Fruit fly (Drosophila melanogaster) whole organism, embryonic: ENCODE measurements around the gene Srg3.

Experiments used
- Antp ChIP-seq: fragments of 200-800 bp; sonication (Bioruptor generic); optimal IDR thresholded peaks from 3 replicates; lab custom pipeline; 2016; ENCODE audit warnings: missing biosample characterization, missing genetic modification characterization
- Asciz ChIP-seq: fragments of 200-800 bp; sonication (Bioruptor generic); optimal IDR thresholded peaks from 2 replicates; lab custom pipeline; 2017; ENCODE audit warnings: missing biosample characterization, mild to moderate bottlenecking, missing genetic modification characterization, missing genetic modification reagents
- B-H1 ChIP-seq: fragments of 200-800 bp; sonication (Bioruptor generic); IDR thresholded peaks from 3 replicates; pipeline ENCODE4 v1.3.6; 2022; ENCODE audit warnings: missing biosample characterization, missing genetic modification characterization
- Bdp1 ChIP-seq: fragments of 200-800 bp; sonication (Bioruptor generic); optimal IDR thresholded peaks from 3 replicates; lab custom pipeline; 2016; ENCODE audit warnings: missing biosample characterization, missing genetic modification characterization
- CG10462 ChIP-seq: fragments of 200-800 bp; sonication (Bioruptor generic); optimal IDR thresholded peaks from 2 replicates; lab custom pipeline; 2016; ENCODE audit warnings: missing biosample characterization, missing genetic modification characterization
- CG10979 ChIP-seq: fragments of 200-800 bp; sonication (Bioruptor generic); optimal IDR thresholded peaks from 2 replicates; lab custom pipeline; 2018; ENCODE audit warnings: missing biosample characterization, mild to moderate bottlenecking, missing genetic modification characterization, moderate library complexity
- CG11504 ChIP-seq: fragments of 200-800 bp; sonication (Bioruptor generic); optimal IDR thresholded peaks from 3 replicates; lab custom pipeline; 2019; ENCODE audit warnings: missing biosample characterization, mild to moderate bottlenecking, missing genetic modification characterization, moderate library complexity
- CG12391 ChIP-seq: fragments of 200-800 bp; sonication (Bioruptor generic); optimal IDR thresholded peaks from 3 replicates; lab custom pipeline; 2018; ENCODE audit warnings: missing biosample characterization, mild to moderate bottlenecking, missing genetic modification characterization, moderate library complexity
- CG12942 ChIP-seq: fragments of 200-800 bp; sonication (Bioruptor generic); optimal IDR thresholded peaks from 3 replicates; lab custom pipeline; 2016; ENCODE audit warnings: missing biosample characterization, missing genetic modification characterization
- CG18599 ChIP-seq: fragments of 200-800 bp; sonication (Bioruptor generic); optimal IDR thresholded peaks from 3 replicates; lab custom pipeline; 2017; ENCODE audit warnings: missing biosample characterization, missing genetic modification characterization, mild to moderate bottlenecking, moderate library complexity, missing genetic modification reagents
- CG30020 ChIP-seq: fragments of 200-800 bp; optimal IDR thresholded peaks from 2 replicates; lab custom pipeline; 2019; ENCODE audit warnings: missing biosample characterization, mild to moderate bottlenecking, missing genetic modification characterization, moderate library complexity
- CG3163 ChIP-seq: fragments of 200-800 bp; sonication (Bioruptor generic); optimal IDR thresholded peaks from 3 replicates; lab custom pipeline; 2016; ENCODE audit warnings: missing biosample characterization, missing genetic modification characterization
- CG32767 ChIP-seq: fragments of 200-800 bp; sonication (Bioruptor generic); IDR thresholded peaks from 2 replicates; pipeline ENCODE4 v1.3.6; 2022; ENCODE audit warnings: missing biosample characterization, missing genetic modification characterization
- CG4730 ChIP-seq: fragments of 200-800 bp; sonication (Bioruptor generic); IDR thresholded peaks from 2 replicates; pipeline ENCODE4 v1.3.6; 2022; ENCODE audit warnings: missing biosample characterization, missing genetic modification characterization
- CG5245 ChIP-seq: fragments of 200-800 bp; sonication (Bioruptor generic); optimal IDR thresholded peaks from 3 replicates; lab custom pipeline; 2016; ENCODE audit warnings: missing biosample characterization, missing genetic modification characterization
- CG6765 ChIP-seq: fragments of 200-800 bp; sonication (Bioruptor generic); optimal IDR thresholded peaks from 3 replicates; lab custom pipeline; 2017; ENCODE audit warnings: missing biosample characterization, mild to moderate bottlenecking, missing genetic modification characterization
- CG6854 ChIP-seq: fragments of 200-800 bp; sonication (Bioruptor generic); optimal IDR thresholded peaks from 3 replicates; lab custom pipeline; 2017; ENCODE audit warnings: missing biosample characterization, mild to moderate bottlenecking, missing genetic modification characterization
- CG7556 ChIP-seq: fragments of 200-800 bp; sonication (Bioruptor generic); optimal IDR thresholded peaks from 2 replicates; lab custom pipeline; 2017; ENCODE audit warnings: missing biosample characterization, mild to moderate bottlenecking, missing genetic modification characterization
- Dfd ChIP-seq, 2 experiments: fragments of >200 bp; optimal IDR thresholded peaks; 2 replicates each; lab custom pipeline; 2017; ENCODE audit warnings: missing biosample characterization in 2 of 2, missing genetic modification characterization in 2 of 2
- Dip3 ChIP-seq: fragments of 200-800 bp; sonication (Bioruptor generic); optimal IDR thresholded peaks from 3 replicates; lab custom pipeline; 2016; ENCODE audit warnings: missing biosample characterization, missing genetic modification characterization
- Dp ChIP-seq: fragments of 200-800 bp; sonication (Bioruptor generic); optimal IDR thresholded peaks from 2 replicates; lab custom pipeline; 2018; ENCODE audit warnings: missing biosample characterization, mild to moderate bottlenecking, missing genetic modification characterization, moderate library complexity
- Drgx ChIP-seq: fragments of 200-800 bp; sonication (Bioruptor generic); IDR thresholded peaks from 2 replicates; pipeline ENCODE4 v1.3.6; 2022; ENCODE audit warnings: missing biosample characterization, missing genetic modification characterization
- Elba2 ChIP-seq: fragments of 200-800 bp; sonication (Bioruptor generic); optimal IDR thresholded peaks from 3 replicates; lab custom pipeline; 2016; ENCODE audit warnings: missing biosample characterization, missing genetic modification characterization
- Ets97D ChIP-seq: fragments of 200-800 bp; sonication (Bioruptor generic); optimal IDR thresholded peaks from 3 replicates; lab custom pipeline; 2016; ENCODE audit warnings: missing biosample characterization, missing genetic modification characterization
- Gug ChIP-seq: fragments of 200-800 bp; sonication (Bioruptor generic); IDR thresholded peaks from 4 replicates; pipeline ENCODE4 v1.3.6; 2022; ENCODE audit warnings: missing biosample characterization, missing genetic modification characterization
- Myb ChIP-seq: fragments of 200-800 bp; sonication (Bioruptor generic); optimal IDR thresholded peaks from 2 replicates; lab custom pipeline; 2016; ENCODE audit warnings: missing biosample characterization, missing genetic modification characterization
- NK7.1 ChIP-seq: fragments of 200-800 bp; sonication (Bioruptor generic); optimal IDR thresholded peaks from 3 replicates; lab custom pipeline; 2016; ENCODE audit warnings: missing biosample characterization, missing genetic modification characterization
- Stat92E ChIP-seq, 3 experiments: fragments of >200 bp in 2 of 3; fragments of 200-800 bp in 1 of 3; sonication (Bioruptor generic) in 1 of 3; optimal IDR thresholded peaks; 2 replicates each; lab custom pipeline; 2017 to 2019; ENCODE audit warnings: missing biosample characterization in 3 of 3, missing genetic modification characterization in 3 of 3, mild to moderate bottlenecking in 1 of 3, moderate library complexity in 1 of 3
- Xrp1 ChIP-seq: fragments of 200-800 bp; sonication (Bioruptor generic); IDR thresholded peaks from 2 replicates; pipeline ENCODE4 v1.3.6; 2022; ENCODE audit warnings: missing biosample characterization, missing genetic modification characterization
- al ChIP-seq: fragments of 200-800 bp; sonication (Bioruptor generic); IDR thresholded peaks from 2 replicates; pipeline ENCODE4 v1.3.6; 2022; ENCODE audit warnings: missing biosample characterization, missing genetic modification characterization
- cg ChIP-seq: fragments of 200-800 bp; sonication (Bioruptor generic); optimal IDR thresholded peaks from 3 replicates; lab custom pipeline; 2019; ENCODE audit warnings: missing biosample characterization, mild to moderate bottlenecking, missing genetic modification characterization, moderate library complexity
- chinmo ChIP-seq: fragments of 200-800 bp; sonication (Bioruptor generic); IDR thresholded peaks from 4 replicates; pipeline ENCODE4 v1.3.6; 2022; ENCODE audit warnings: missing biosample characterization, missing genetic modification characterization; ENCODE audit not compliant: partially characterized antibody
- dimm ChIP-seq: fragments of 200-800 bp; sonication (Bioruptor generic); IDR thresholded peaks from 2 replicates; pipeline ENCODE4 v1.3.6; 2022; ENCODE audit warnings: missing biosample characterization, missing genetic modification characterization
- ewg ChIP-seq: fragments of 200-800 bp; sonication (Bioruptor generic); optimal IDR thresholded peaks from 3 replicates; lab custom pipeline; 2017; ENCODE audit warnings: mild to moderate bottlenecking, missing biosample characterization, missing genetic modification reagents, missing genetic modification characterization
- gsb ChIP-seq: fragments of 200-800 bp; sonication (Bioruptor generic); IDR thresholded peaks from 2 replicates; pipeline ENCODE4 v1.3.6; 2022; ENCODE audit warnings: missing biosample characterization, missing genetic modification characterization
- hbn ChIP-seq: fragments of 200-800 bp; sonication (Bioruptor generic); IDR thresholded peaks from 2 replicates; pipeline ENCODE4 v1.3.6; 2022; ENCODE audit warnings: missing biosample characterization, missing genetic modification characterization; ENCODE audit not compliant: partially characterized antibody
- kni ChIP-seq: fragments of 200-800 bp; sonication (Bioruptor generic); optimal IDR thresholded peaks from 3 replicates; lab custom pipeline; 2017; ENCODE audit warnings: mild to moderate bottlenecking, missing biosample characterization, missing genetic modification reagents, missing genetic modification characterization
- lola ChIP-seq, 3 experiments: fragments of >200 bp in 2 of 3; fragments of 200-800 bp in 1 of 3; sonication (Bioruptor generic) in 1 of 3; optimal IDR thresholded peaks; 2 replicates each; lab custom pipeline; 2017 to 2019; ENCODE audit warnings: missing biosample characterization in 3 of 3, missing genetic modification characterization in 3 of 3, mild to moderate bottlenecking in 1 of 3, moderate library complexity in 1 of 3
- lov ChIP-seq, 2 experiments: fragments of 200-800 bp in 1 of 2; fragments of >200 bp in 1 of 2; sonication (Bioruptor generic) in 1 of 2; IDR thresholded peaks in 1 of 2; optimal IDR thresholded peaks in 1 of 2; 2 replicates in 1 of 2; 3 replicates in 1 of 2; pipeline versions ENCODE4 v1.3.6 to Lab custom; 2017 to 2022; ENCODE audit warnings: missing biosample characterization in 1 of 2, missing genetic modification characterization in 1 of 2
- nerfin-1 ChIP-seq: fragments of 200-800 bp; sonication (Bioruptor generic); optimal IDR thresholded peaks from 3 replicates; lab custom pipeline; 2019; ENCODE audit warnings: missing biosample characterization, mild to moderate bottlenecking, missing genetic modification characterization, moderate library complexity
- nom ChIP-seq: fragments of 200-800 bp; sonication (Bioruptor generic); optimal IDR thresholded peaks from 2 replicates; lab custom pipeline; 2017; ENCODE audit warnings: missing biosample characterization, missing genetic modification characterization, mild to moderate bottlenecking, moderate library complexity, missing genetic modification reagents
- pfk ChIP-seq: fragments of 200-800 bp; sonication (Bioruptor generic); optimal IDR thresholded peaks from 2 replicates; lab custom pipeline; 2018; ENCODE audit warnings: missing biosample characterization, mild to moderate bottlenecking, missing genetic modification characterization, moderate library complexity
- prd ChIP-seq, 3 experiments: fragments of >200 bp in 2 of 3; fragments of 200-800 bp in 1 of 3; sonication (Bioruptor generic) in 1 of 3; optimal IDR thresholded peaks in 2 of 3; IDR thresholded peaks in 1 of 3; 2 replicates in 2 of 3; 3 replicates in 1 of 3; pipeline versions ENCODE4 v1.3.6 to Lab custom; 2017 to 2022; ENCODE audit warnings: missing biosample characterization in 1 of 3, missing genetic modification characterization in 1 of 3
- tio ChIP-seq: fragments of 200-800 bp; sonication (Bioruptor generic); optimal IDR thresholded peaks from 2 replicates; lab custom pipeline; 2017; ENCODE audit warnings: missing biosample characterization, missing genetic modification characterization, inconsistent platforms
- tna ChIP-seq: fragments of 200-800 bp; sonication (Bioruptor generic); IDR thresholded peaks from 2 replicates; pipeline ENCODE4 v1.3.6; 2022; ENCODE audit warnings: missing biosample characterization, missing genetic modification characterization; ENCODE audit not compliant: partially characterized antibody
- trh ChIP-seq: fragments of 200-800 bp; sonication (Bioruptor generic); optimal IDR thresholded peaks from 2 replicates; lab custom pipeline; 2016; ENCODE audit warnings: missing biosample characterization, missing genetic modification characterization
- vfl ChIP-seq: fragments of 200-800 bp; sonication (Bioruptor generic); optimal IDR thresholded peaks from 2 replicates; lab custom pipeline; 2016; ENCODE audit warnings: missing biosample characterization, missing genetic modification characterization

The Srg3 gene

DNA sequence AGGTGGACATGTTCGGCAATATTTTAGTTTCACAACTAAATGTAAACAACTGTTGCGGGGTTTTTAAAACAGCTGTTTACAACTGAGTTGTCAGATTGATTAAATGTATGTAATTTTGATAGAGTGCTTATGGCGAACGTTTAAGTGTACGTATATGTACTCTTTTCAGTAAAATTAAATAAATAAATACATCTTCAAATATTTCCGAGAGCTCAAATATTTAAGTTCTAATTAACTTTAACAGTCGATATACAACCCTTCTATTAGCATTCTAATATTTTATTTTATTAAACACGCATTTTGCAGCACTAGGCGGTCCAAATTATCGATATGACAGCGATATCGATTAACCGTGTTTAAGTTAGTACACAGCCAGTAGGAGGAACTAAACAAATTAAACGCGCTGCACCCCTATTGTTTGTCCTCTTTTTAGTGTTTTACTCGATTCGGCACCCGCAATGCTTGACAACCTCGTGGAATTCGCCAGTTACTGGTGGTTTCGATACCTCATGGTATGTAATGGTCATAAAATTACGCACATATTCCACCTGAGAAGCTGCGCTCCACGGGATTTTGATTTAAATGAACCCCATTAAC lies 8.6 kb downstream of the Srg3 start, which contains the start of the genes CG3448 and ghi (continued):
- TF ChIP-seq CG12391 (tag; lab: Kevin White, UChicago) (peak; percentile 57), CG30020 (tag; lab: Kevin White, UChicago) (peak; percentile 41), Ets97D (GFP tag; lab: Kevin White, UChicago) (peak; percentile 63), prd (optimal IDR thresholded peaks at IDR 0.05; lab: Kevin White, UChicago) (no peak), prd (GFP tag; IDR thresholded peaks at IDR 0.05; lab: Robert Waterston, UW) (peak; percentile 58; the same call in 2 of the 3 replicates), gsb (GFP tag; lab: Robert Waterston, UW) (no peak), ewg (peak; percentile 28), nom (GFP tag; lab: Kevin White, UChicago) (peak; percentile 46), vfl (GFP tag; lab: Kevin White, UChicago) (peak; percentile 14), kni (GFP tag; lab: Kevin White, UChicago) (peak; percentile 75), Dfd (GFP tag; optimal IDR thresholded peaks at IDR 0.05; lab: Kevin White, UChicago) (no peak), CG4730 (GFP tag; lab: Robert Waterston, UW) (0 out of 2 replicates have a peak, but pooled peaks have one; percentile 41), CG7556 (GFP tag; lab: Kevin White, UChicago) (peak; percentile 62), Dp (GFP tag; lab: Kevin White, UChicago) (peak; percentile 61), Xrp1 (GFP tag; lab: Robert Waterston, UW) (peak; percentile 76), nerfin-1 (tag; lab: Kevin White, UChicago) (peak; percentile 70), tna (peak; percentile 45; the same call in 1 of the 2 replicates), CG32767 (GFP tag; lab: Robert Waterston, UW) (no peak), CG11504 (tag; lab: Kevin White, UChicago) (peak; percentile 71), CG18599 (GFP tag; lab: Kevin White, UChicago) (peak; percentile 81), NK7.1 (GFP tag; lab: Kevin White, UChicago) (no peak), Drgx (GFP tag; lab: Robert Waterston, UW) (peak; percentile 42), CG5245 (GFP tag; lab: Kevin White, UChicago) (peak; percentile 36), CG12942 (no peak), al (peak; percentile 59; the same call in 1 of the 2 replicates), B-H1 (GFP tag; lab: Robert Waterston, UW) (peak; percentile 13; the same call in 1 of the 3 replicates), Asciz (GFP tag; lab: Kevin White, UChicago) (peak; percentile 18), Gug (peak; percentile 31; the same call in 1 of the 4 replicates), lov (optimal IDR thresholded peaks at IDR 0.05; lab: Kevin White, UChicago) (no peak), lov (GFP tag; IDR thresholded peaks at IDR 0.05; lab: Robert Waterston, UW) (no peak), trh (no peak), chinmo (GFP tag; lab: Robert Waterston, UW) (peak; percentile 80; the same call in 3 of the 4 replicates), Antp (GFP tag; lab: Kevin White, UChicago) (no peak), CG6765 (GFP tag; lab: Kevin White, UChicago) (no peak), CG10979 (tag; lab: Kevin White, UChicago) (peak; percentile 39), cg (GFP tag; lab: Kevin White, UChicago) (no peak), CG10462 (GFP tag; lab: Kevin White, UChicago) (no peak), lola (GFP tag; optimal IDR thresholded peaks at IDR 0.05; lab: Kevin White, UChicago) (peak in 1 of 3 experiments; percentile 15), Stat92E (GFP tag; optimal IDR thresholded peaks at IDR 0.05; lab: Kevin White, UChicago) (peak in 1 of 3 experiments; percentile 39), Elba2 (GFP tag; lab: Kevin White, UChicago) (peak; percentile 17), hbn (GFP tag; lab: Robert Waterston, UW) (peak; percentile 62), pfk (GFP tag; lab: Kevin White, UChicago) (no peak), tio (GFP tag; lab: Kevin White, UChicago) (no peak), Bdp1 (GFP tag; lab: Kevin White, UChicago) (no peak), Dip3 (GFP tag; lab: Kevin White, UChicago) (peak; percentile 28), CG6854 (GFP tag; lab: Kevin White, UChicago) (no peak), dimm (GFP tag; lab: Robert Waterston, UW) (no peak), CG3163 (no peak), Myb (GFP tag; lab: Kevin White, UChicago) (peak; percentile 87)
